Worm (Caenorhabditis elegans) whole organism, L4/young adult: ENCODE results near the gene Y43E12A.3.
A peak's percentile ranks its signal among the peaks of the same experiment; 100 is the strongest.

ENCODE experiments used
- W03F9.2 ChIP-seq: fragments of 150-350 bp; optimal IDR thresholded peaks from 2 replicates; lab custom pipeline; 2014; ENCODE audit warnings: missing biosample characterization, missing genetic modification characterization
- dao-5 ChIP-seq: sonication (generic microtip); optimal IDR thresholded peaks from 2 replicates; lab custom pipeline; 2016; ENCODE audit warnings: missing genotype, missing genetic modification characterization, moderate library complexity, missing compliant biosample characterization
- him-1 ChIP-seq: sonication (generic microtip); optimal IDR thresholded peaks from 2 replicates; lab custom pipeline; 2016; ENCODE audit warnings: missing genotype, missing genetic modification reagents, missing genetic modification characterization, missing compliant biosample characterization

Gene Y43E12A.3

ce11 chrIV:11009928-11010327 lies 22.2 kb downstream of the Y43E12A.3 start:
- TF ChIP-seq W03F9.2 (tag; lab: Kevin White, UChicago) = no peak
- no peak for TF ChIP-seq him-1
- no peak for TF ChIP-seq dao-5 (tag; lab: Kevin White, UChicago)

- no peak for TF ChIP-seq W03F9.2 (tag; lab: Kevin White, UChicago)
- TF ChIP-seq him-1 = no peak
- no peak for TF ChIP-seq dao-5 (tag; lab: Kevin White, UChicago)
Measured at ce11 chrIV:11011920-11012319, 24.2 kb downstream of the Y43E12A.3 start, which contains the start of gene ndx-9. Gene ndx-9, minus strand, starts transcription at chrIV:11012020.

ce11 chrIV:11015881-11016280 lies 28.2 kb downstream of the Y43E12A.3 start, which contains the start of gene F13H10.3:
Gene F13H10.3, minus strand, starts transcription at chrIV:11015953.
- no peak for TF ChIP-seq dao-5 (tag; lab: Kevin White, UChicago)
- TF ChIP-seq him-1 = no peak
- TF ChIP-seq W03F9.2 (tag; lab: Kevin White, UChicago) = no peak

- TF ChIP-seq him-1 = no peak
- peak; percentile 61 for TF ChIP-seq W03F9.2 (tag; lab: Kevin White, UChicago)
Measured at ce11 chrIV:11019962-11020550, 32.4 kb downstream of the Y43E12A.3 start, which contains the start of gene F13H10.8. Gene F13H10.8, plus strand, starts transcription at chrIV:11020517.

ce11 chrIV:11021512-11022268 lies 34.0 kb downstream of the Y43E12A.3 start, which contains the start of gene mogs-1:
Gene mogs-1, minus strand, starts transcription at chrIV:11021928.
- TF ChIP-seq him-1 = no peak
- TF ChIP-seq dao-5 (tag; lab: Kevin White, UChicago) = no peak
- no peak for TF ChIP-seq W03F9.2 (tag; lab: Kevin White, UChicago)

- TF ChIP-seq W03F9.2 (tag; lab: Kevin White, UChicago) = no peak
- TF ChIP-seq dao-5 (tag; lab: Kevin White, UChicago) = no peak
- TF ChIP-seq him-1 = no peak
Measured at ce11 chrIV:11022303-11022702, 34.6 kb downstream of the Y43E12A.3 start, which contains the start of gene alh-3. Gene alh-3, plus strand, starts transcription at chrIV:11022603.

ce11 chrIV:11025941-11026340 lies 38.2 kb downstream of the Y43E12A.3 start:
- TF ChIP-seq him-1 = no peak
- no peak for TF ChIP-seq W03F9.2 (tag; lab: Kevin White, UChicago)
- no peak for TF ChIP-seq dao-5 (tag; lab: Kevin White, UChicago)

- TF ChIP-seq dao-5 (tag; lab: Kevin White, UChicago) = no peak
- TF ChIP-seq him-1 = no peak
- no peak for TF ChIP-seq W03F9.2 (tag; lab: Kevin White, UChicago)
Measured at ce11 chrIV:11026648-11027047, 39.0 kb downstream of the Y43E12A.3 start.

ce11 chrIV:11027560-11027959 lies 39.9 kb downstream of the Y43E12A.3 start:
- TF ChIP-seq dao-5 (tag; lab: Kevin White, UChicago) = peak; percentile 5
- peak; percentile 68 for TF ChIP-seq W03F9.2 (tag; lab: Kevin White, UChicago)
- TF ChIP-seq him-1 = peak; percentile 14

- no peak for TF ChIP-seq him-1
- no peak for TF ChIP-seq W03F9.2 (tag; lab: Kevin White, UChicago)
- no peak for TF ChIP-seq dao-5 (tag; lab: Kevin White, UChicago)
Measured at ce11 chrIV:11029412-11029811, 41.7 kb downstream of the Y43E12A.3 start, which contains the start of gene hrg-5. Gene hrg-5, minus strand, starts transcription at chrIV:11029428.

ce11 chrIV:11030117-11030516 lies 42.4 kb downstream of the Y43E12A.3 start:
- no peak for TF ChIP-seq him-1
- no peak for TF ChIP-seq dao-5 (tag; lab: Kevin White, UChicago)
- no peak for TF ChIP-seq W03F9.2 (tag; lab: Kevin White, UChicago)

- TF ChIP-seq him-1 = no peak
- TF ChIP-seq dao-5 (tag; lab: Kevin White, UChicago) = no peak
- no peak for TF ChIP-seq W03F9.2 (tag; lab: Kevin White, UChicago)
Measured at ce11 chrIV:11030893-11031292, 43.2 kb downstream of the Y43E12A.3 start, which contains the start of gene hrg-4. Gene hrg-4, minus strand, starts transcription at chrIV:11030993.

- no peak for TF ChIP-seq him-1
- TF ChIP-seq W03F9.2 (tag; lab: Kevin White, UChicago) = no peak
- no peak for TF ChIP-seq dao-5 (tag; lab: Kevin White, UChicago)
Measured at ce11 chrIV:11031640-11032039, 43.9 kb downstream of the Y43E12A.3 start.

ce11 chrIV:11032288-11032687 lies 44.6 kb downstream of the Y43E12A.3 start, which contains the start of gene hrg-6:
Gene hrg-6, plus strand, starts transcription at chrIV:11032588.
- TF ChIP-seq W03F9.2 (tag; lab: Kevin White, UChicago) = no peak
- TF ChIP-seq dao-5 (tag; lab: Kevin White, UChicago) = no peak
- TF ChIP-seq him-1 = no peak
